Fruit fly (Drosophila melanogaster) whole organism, embryonic: ENCODE data around the gene CG17109.
A peak's percentile ranks its signal among the peaks of the same experiment; 100 is the strongest.

ENCODE experiments used
- Atf-2 ChIP-seq: fragments of 200-800 bp; sonication (Bioruptor generic); optimal IDR thresholded peaks from 2 replicates; lab custom pipeline; 2016; ENCODE audit warnings: missing biosample characterization, missing genetic modification characterization
- CG10147 ChIP-seq: fragments of 200-800 bp; sonication (Bioruptor generic); optimal IDR thresholded peaks from 2 replicates; lab custom pipeline; 2019; ENCODE audit warnings: missing biosample characterization, mild to moderate bottlenecking, missing genetic modification characterization, moderate library complexity
- CG1024 ChIP-seq: fragments of 200-800 bp; sonication (Bioruptor generic); IDR thresholded peaks from 2 replicates; pipeline ENCODE4 v1.3.6; 2022; ENCODE audit warnings: missing biosample characterization, missing genetic modification characterization
- CG11093 ChIP-seq: fragments of 200-800 bp; sonication (Bioruptor generic); IDR thresholded peaks from 3 replicates; pipeline ENCODE4 v1.3.6; 2022; ENCODE audit warnings: missing biosample characterization, missing genetic modification characterization
- CG11695 ChIP-seq: fragments of 200-800 bp; sonication (Bioruptor generic); IDR thresholded peaks from 3 replicates; pipeline ENCODE4 v1.3.6; 2022; ENCODE audit warnings: missing biosample characterization, missing genetic modification characterization
- CG12659 ChIP-seq: fragments of 200-800 bp; sonication (Bioruptor generic); optimal IDR thresholded peaks from 3 replicates; lab custom pipeline; 2017; ENCODE audit warnings: mild to moderate bottlenecking, missing biosample characterization, missing genetic modification reagents, missing genetic modification characterization
- CG13424 ChIP-seq: fragments of 200-800 bp; sonication (Bioruptor generic); optimal IDR thresholded peaks from 2 replicates; lab custom pipeline; 2019; ENCODE audit warnings: missing biosample characterization, mild to moderate bottlenecking, missing genetic modification characterization, moderate library complexity
- CG14441 ChIP-seq: fragments of 200-800 bp; sonication (Bioruptor generic); IDR thresholded peaks from 2 replicates; pipeline ENCODE4 v1.3.6; 2022; ENCODE audit warnings: missing biosample characterization, missing genetic modification characterization
- CG14667 ChIP-seq: fragments of 200-800 bp; sonication (Bioruptor generic); IDR thresholded peaks from 2 replicates; pipeline ENCODE4 v1.3.6; 2022; ENCODE audit warnings: missing biosample characterization, missing genetic modification characterization
- CG15011 ChIP-seq: fragments of 200-800 bp; sonication (Bioruptor generic); optimal IDR thresholded peaks from 3 replicates; lab custom pipeline; 2018; ENCODE audit warnings: missing biosample characterization, mild to moderate bottlenecking, missing genetic modification characterization
- CG15073 ChIP-seq: fragments of 200-800 bp; sonication (Bioruptor generic); optimal IDR thresholded peaks from 2 replicates; lab custom pipeline; 2016; ENCODE audit warnings: missing biosample characterization, missing genetic modification characterization
- CG16815 ChIP-seq: fragments of 200-800 bp; sonication (Bioruptor generic); optimal IDR thresholded peaks from 3 replicates; lab custom pipeline; 2017; ENCODE audit warnings: missing biosample characterization, mild to moderate bottlenecking, missing genetic modification characterization
- CG17912 ChIP-seq: fragments of 200-800 bp; sonication (Bioruptor generic); optimal IDR thresholded peaks from 2 replicates; lab custom pipeline; 2018; ENCODE audit warnings: missing biosample characterization, mild to moderate bottlenecking, missing genetic modification characterization
- CG1832 ChIP-seq: fragments of 200-800 bp; sonication (Bioruptor generic); optimal IDR thresholded peaks from 2 replicates; lab custom pipeline; 2017; ENCODE audit warnings: missing biosample characterization, mild to moderate bottlenecking, missing genetic modification characterization, inconsistent platforms
- CG3065 ChIP-seq: fragments of 200-800 bp; sonication (Bioruptor generic); optimal IDR thresholded peaks from 2 replicates; lab custom pipeline; 2016; ENCODE audit warnings: missing biosample characterization, missing genetic modification characterization
- CG31388 ChIP-seq: fragments of 200-800 bp; sonication (Bioruptor generic); optimal IDR thresholded peaks from 2 replicates; lab custom pipeline; 2016; ENCODE audit warnings: missing biosample characterization, missing genetic modification characterization
- CG32772 ChIP-seq: fragments of 200-800 bp; sonication (Bioruptor generic); IDR thresholded peaks from 2 replicates; pipeline ENCODE4 v1.3.6; 2022; ENCODE audit warnings: missing biosample characterization, missing genetic modification characterization
- CG3407 ChIP-seq: fragments of 200-800 bp; sonication (Bioruptor generic); optimal IDR thresholded peaks from 2 replicates; lab custom pipeline; 2018; ENCODE audit warnings: missing biosample characterization, mild to moderate bottlenecking, missing genetic modification characterization
- CG34376 ChIP-seq: fragments of 200-800 bp; sonication (Bioruptor generic); optimal IDR thresholded peaks from 2 replicates; lab custom pipeline; 2018; ENCODE audit warnings: missing biosample characterization, mild to moderate bottlenecking, missing genetic modification characterization
- CG4282 ChIP-seq: fragments of 200-800 bp; sonication (Bioruptor generic); optimal IDR thresholded peaks from 2 replicates; lab custom pipeline; 2016; ENCODE audit warnings: missing biosample characterization, missing genetic modification characterization
- CG6272 ChIP-seq: fragments of 200-800 bp; sonication (Bioruptor generic); IDR thresholded peaks from 2 replicates; pipeline ENCODE4 v1.3.6; 2022; ENCODE audit warnings: missing biosample characterization, missing genetic modification characterization
- CG7839 ChIP-seq: fragments of 200-800 bp; sonication (Bioruptor generic); optimal IDR thresholded peaks from 3 replicates; lab custom pipeline; 2018; ENCODE audit warnings: missing biosample characterization, mild to moderate bottlenecking, missing genetic modification characterization, moderate library complexity
- CG9215 ChIP-seq: fragments of 200-800 bp; sonication (Bioruptor generic); IDR thresholded peaks from 2 replicates; pipeline ENCODE4 v1.3.6; 2022; ENCODE audit warnings: missing biosample characterization, missing genetic modification characterization
- Dad ChIP-seq: fragments of 200-800 bp; sonication (Bioruptor generic); optimal IDR thresholded peaks from 3 replicates; lab custom pipeline; 2016; ENCODE audit warnings: missing biosample characterization, missing genetic modification characterization
- Dip3 ChIP-seq: fragments of 200-800 bp; sonication (Bioruptor generic); optimal IDR thresholded peaks from 3 replicates; lab custom pipeline; 2016; ENCODE audit warnings: missing biosample characterization, missing genetic modification characterization
- Dll ChIP-seq: fragments of 200-800 bp; sonication (Bioruptor generic); IDR thresholded peaks from 4 replicates; pipeline ENCODE4 v1.3.6; 2022; ENCODE audit warnings: missing biosample characterization, missing genetic modification characterization; ENCODE audit not compliant: partially characterized antibody
- Doc2 ChIP-seq: fragments of 200-800 bp; sonication (Bioruptor generic); IDR thresholded peaks from 2 replicates; pipeline ENCODE4 v1.3.6; 2022; ENCODE audit warnings: missing biosample characterization, missing genetic modification characterization
- Doc3 ChIP-seq: fragments of 200-800 bp; sonication (Bioruptor generic); IDR thresholded peaks from 3 replicates; pipeline ENCODE4 v1.3.6; 2022; ENCODE audit warnings: missing biosample characterization, missing genetic modification characterization; ENCODE audit not compliant: partially characterized antibody
- Dref ChIP-seq: fragments of 200-800 bp; sonication (Bioruptor generic); IDR thresholded peaks from 2 replicates; pipeline ENCODE4 v1.3.6; 2022; ENCODE audit warnings: missing biosample characterization, missing genetic modification characterization
- Drgx ChIP-seq: fragments of 200-800 bp; sonication (Bioruptor generic); IDR thresholded peaks from 2 replicates; pipeline ENCODE4 v1.3.6; 2022; ENCODE audit warnings: missing biosample characterization, missing genetic modification characterization
- Fer3 ChIP-seq: fragments of 200-800 bp; sonication (Bioruptor generic); optimal IDR thresholded peaks from 2 replicates; lab custom pipeline; 2018; ENCODE audit warnings: missing biosample characterization, mild to moderate bottlenecking, missing genetic modification characterization, moderate library complexity
- H2.0 ChIP-seq: fragments of 200-800 bp; sonication (Bioruptor generic); IDR thresholded peaks from 2 replicates; pipeline ENCODE4 v1.3.6; 2022; ENCODE audit warnings: missing biosample characterization, missing genetic modification characterization
- HLH54F ChIP-seq: fragments of 200-800 bp; sonication (Bioruptor generic); optimal IDR thresholded peaks from 3 replicates; lab custom pipeline; 2016; ENCODE audit warnings: missing biosample characterization, missing genetic modification characterization
- HmgD ChIP-seq: fragments of 200-800 bp; sonication (Bioruptor generic); optimal IDR thresholded peaks from 3 replicates; lab custom pipeline; 2016; ENCODE audit warnings: missing biosample characterization, missing genetic modification characterization
- MESR4 ChIP-seq: fragments of 200-800 bp; sonication (Bioruptor generic); optimal IDR thresholded peaks from 2 replicates; lab custom pipeline; 2018; ENCODE audit warnings: missing biosample characterization, mild to moderate bottlenecking, missing genetic modification characterization, moderate library complexity
- Mrtf ChIP-seq: fragments of 200-800 bp; sonication (Bioruptor generic); IDR thresholded peaks from 3 replicates; pipeline ENCODE4 v1.3.6; 2022; ENCODE audit warnings: missing biosample characterization, missing genetic modification characterization
- PHDP ChIP-seq: fragments of 200-800 bp; sonication (Bioruptor generic); optimal IDR thresholded peaks from 3 replicates; lab custom pipeline; 2018; ENCODE audit warnings: missing biosample characterization, mild to moderate bottlenecking, missing genetic modification characterization, moderate library complexity
- Six4 ChIP-seq: fragments of 200-800 bp; sonication (Bioruptor generic); optimal IDR thresholded peaks from 2 replicates; lab custom pipeline; 2016; ENCODE audit warnings: missing biosample characterization, missing genetic modification characterization
- Xrp1 ChIP-seq: fragments of 200-800 bp; sonication (Bioruptor generic); IDR thresholded peaks from 2 replicates; pipeline ENCODE4 v1.3.6; 2022; ENCODE audit warnings: missing biosample characterization, missing genetic modification characterization
- ase ChIP-seq: fragments of 200-800 bp; sonication (Bioruptor generic); IDR thresholded peaks from 3 replicates; pipeline ENCODE4 v1.3.6; 2022; ENCODE audit warnings: missing biosample characterization, missing genetic modification characterization
- dimm ChIP-seq: fragments of 200-800 bp; sonication (Bioruptor generic); IDR thresholded peaks from 2 replicates; pipeline ENCODE4 v1.3.6; 2022; ENCODE audit warnings: missing biosample characterization, missing genetic modification characterization
- dm ChIP-seq: fragments of 200-800 bp; sonication (Bioruptor generic); optimal IDR thresholded peaks from 3 replicates; lab custom pipeline; 2016; ENCODE audit warnings: missing biosample characterization, missing genetic modification characterization
- esg ChIP-seq: fragments of 200-800 bp; sonication (Bioruptor generic); conservative IDR thresholded peaks from 2 replicates; pipeline ENCODE4 v1.3.6; 2022; ENCODE audit warnings: missing biosample characterization, missing genetic modification characterization
- eve ChIP-seq, 2 experiments: fragments of >200 bp; optimal IDR thresholded peaks; 2 replicates each; lab custom pipeline; 2017; ENCODE audit warnings: missing biosample characterization in 2 of 2, missing genetic modification characterization in 2 of 2
- grau ChIP-seq: fragments of 200-800 bp; optimal IDR thresholded peaks from 3 replicates; lab custom pipeline; 2019; ENCODE audit warnings: missing biosample characterization, mild to moderate bottlenecking, missing genetic modification characterization, moderate library complexity
- insv ChIP-seq, 2 experiments: fragments of 200-800 bp; sonication (Bioruptor generic); optimal IDR thresholded peaks; 3 replicates each; lab custom pipeline; 2016 to 2018; ENCODE audit warnings: missing biosample characterization in 2 of 2, missing genetic modification characterization in 2 of 2
- inv ChIP-seq: fragments of 200-800 bp; sonication (Bioruptor generic); IDR thresholded peaks from 2 replicates; pipeline ENCODE4 v1.3.6; 2022; ENCODE audit warnings: missing biosample characterization, missing genetic modification characterization; ENCODE audit not compliant: partially characterized antibody
- kay ChIP-seq: fragments of 200-800 bp; sonication (Bioruptor generic); optimal IDR thresholded peaks from 2 replicates; lab custom pipeline; 2016; ENCODE audit warnings: missing biosample characterization, missing genetic modification characterization
- ken ChIP-seq: fragments of 200-800 bp; sonication (Bioruptor generic); IDR thresholded peaks from 3 replicates; pipeline ENCODE4 v1.3.6; 2022; ENCODE audit warnings: missing biosample characterization, missing genetic modification characterization
- rib ChIP-seq: fragments of 200-800 bp; sonication (Bioruptor generic); IDR thresholded peaks from 2 replicates; pipeline ENCODE4 v1.3.6; 2022; ENCODE audit warnings: missing biosample characterization, missing genetic modification characterization
- trem ChIP-seq: fragments of 200-800 bp; optimal IDR thresholded peaks from 3 replicates; lab custom pipeline; 2019; ENCODE audit warnings: missing biosample characterization, mild to moderate bottlenecking, missing genetic modification characterization, moderate library complexity
- ttk ChIP-seq: fragments of 200-800 bp; sonication (Bioruptor generic); IDR thresholded peaks from 2 replicates; pipeline ENCODE4 v2.1.2; 2022; ENCODE audit warnings: missing biosample characterization, missing genetic modification characterization
- unc-4 ChIP-seq: fragments of 200-800 bp; sonication (Bioruptor generic); IDR thresholded peaks from 2 replicates; pipeline ENCODE4 v1.3.6; 2022; ENCODE audit warnings: missing biosample characterization, missing genetic modification characterization; ENCODE audit not compliant: partially characterized antibody

The CG17109 gene

DNA sequence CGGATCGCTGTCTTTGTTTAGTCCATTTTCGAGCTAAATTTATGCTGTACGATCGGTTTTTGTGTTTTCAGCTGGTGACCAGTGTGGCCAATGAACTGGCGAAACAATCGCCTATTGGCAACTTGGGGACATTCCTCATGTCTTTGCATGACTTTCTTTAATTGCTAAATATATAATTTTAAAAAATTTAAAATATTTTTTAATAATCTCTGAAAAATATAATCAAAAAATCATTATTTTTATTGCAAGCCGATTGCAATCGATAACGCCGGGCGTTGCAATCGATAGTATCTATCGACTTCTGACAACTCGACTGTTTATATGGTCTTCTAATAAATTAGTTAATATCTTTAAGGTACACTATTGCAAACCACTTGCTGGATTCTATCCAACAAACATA, 34.3 kb upstream of the CG17109 start, which contains the start of the genes sav and Ublcp1:
sav (minus strand) TSS at position 96 of the 400 bp plus-strand sequence.
Ublcp1 (plus strand) TSS at position 285 of the 400 bp plus-strand sequence.
- TF ChIP-seq PHDP (tag; lab: Kevin White, UChicago) (peak; percentile 45), CG16815 (no peak), CG3407 (no peak), CG17912 (GFP tag; lab: Kevin White, UChicago) (no peak), Xrp1 (no peak; the same call in 1 of the 2 replicates), CG11695 (no peak), CG12659 (GFP tag; lab: Kevin White, UChicago) (peak; percentile 65), kay (no peak), CG15073 (no peak), H2.0 (GFP tag; lab: Robert Waterston, UW) (no peak), unc-4 (GFP tag; lab: Robert Waterston, UW) (peak; percentile 90), esg (0 out of 2 replicates have a peak, but pooled peaks have one; percentile 21), CG11093 (GFP tag; lab: Robert Waterston, UW) (no peak), Dip3 (no peak), CG1024 (GFP tag; lab: Robert Waterston, UW) (no peak), grau (tag; lab: Kevin White, UChicago) (peak; percentile 25), inv (GFP tag; lab: Robert Waterston, UW) (peak; percentile 84), MESR4 (GFP tag; lab: Kevin White, UChicago) (peak; percentile 10), CG31388 (GFP tag; lab: Kevin White, UChicago) (no peak), CG6272 (GFP tag; lab: Robert Waterston, UW) (peak; percentile 19; the same call in 1 of the 2 replicates), CG3065 (GFP tag; lab: Kevin White, UChicago) (no peak), CG13424 (tag; lab: Kevin White, UChicago) (no peak), Six4 (GFP tag; lab: Kevin White, UChicago) (no peak), CG10147 (GFP tag; lab: Kevin White, UChicago) (no peak), dimm (GFP tag; lab: Robert Waterston, UW) (no peak), Dad (GFP tag; lab: Kevin White, UChicago) (no peak), Doc3 (peak; percentile 91), dm (GFP tag; lab: Kevin White, UChicago) (no peak), CG34376 (GFP tag; lab: Kevin White, UChicago) (no peak), Atf-2 (GFP tag; lab: Kevin White, UChicago) (no peak), Fer3 (tag; lab: Kevin White, UChicago) (no peak), HLH54F (GFP tag; lab: Kevin White, UChicago) (no peak), CG15011 (GFP tag; lab: Kevin White, UChicago) (no peak), Dll (peak; percentile 95), rib (GFP tag; lab: Robert Waterston, UW) (no peak), ase (GFP tag; lab: Robert Waterston, UW) (no peak), ken (GFP tag; lab: Robert Waterston, UW) (no peak), insv (GFP tag; optimal IDR thresholded peaks at IDR 0.05; lab: Kevin White, UChicago) (no peak), eve (GFP tag; optimal IDR thresholded peaks at IDR 0.05; lab: Kevin White, UChicago) (no peak), Drgx (GFP tag; lab: Robert Waterston, UW) (no peak), CG14667 (GFP tag; lab: Robert Waterston, UW) (no peak), Doc2 (GFP tag; lab: Robert Waterston, UW) (no peak), CG9215 (GFP tag; lab: Robert Waterston, UW) (no peak), ttk (GFP tag; lab: Robert Waterston, UW) (no peak), Dref (GFP tag; lab: Robert Waterston, UW) (peak; percentile 82), HmgD (no peak), trem (tag; lab: Kevin White, UChicago) (peak; percentile 85), CG1832 (no peak), CG7839 (tag; lab: Kevin White, UChicago) (no peak), CG14441 (GFP tag; lab: Robert Waterston, UW) (no peak), CG4282 (GFP tag; lab: Kevin White, UChicago) (no peak), CG32772 (GFP tag; lab: Robert Waterston, UW) (no peak), Mrtf (GFP tag; lab: Robert Waterston, UW) (no peak)
